Worm (Caenorhabditis elegans) whole organism, young adult: ENCODE results near the gene nuo-5.
A peak's percentile ranks its signal among the peaks of the same experiment; 100 is the strongest.

Experiments
- B0336.3 ChIP-seq: fragments of 200-800 bp; sonication (Bioruptor generic); IDR thresholded peaks from 2 replicates; pipeline ENCODE4 v1.3.6; 2022; ENCODE audit warnings: missing genetic modification characterization, missing compliant biosample characterization
- C06A6.2 ChIP-seq: fragments of 200-800 bp; sonication (Bioruptor generic); conservative IDR thresholded peaks from 2 replicates; pipeline ENCODE4 v1.3.6; 2022; ENCODE audit warnings: missing genetic modification characterization, missing compliant biosample characterization
- F49E8.2 ChIP-seq: sonication (generic microtip); optimal IDR thresholded peaks from 3 replicates; lab custom pipeline; 2017; ENCODE audit warnings: missing genetic modification characterization, mild to moderate bottlenecking, missing compliant biosample characterization, antibody characterized with exemption, moderate library complexity; ENCODE audit not compliant: insufficient read depth
- F55B11.4 ChIP-seq: sonication (generic microtip); optimal IDR thresholded peaks from 2 replicates; lab custom pipeline; 2016; ENCODE audit warnings: missing compliant biosample characterization, missing genetic modification characterization, borderline replicate concordance; ENCODE audit not compliant: insufficient read depth
- F57C9.4 ChIP-seq: sonication (generic microtip); optimal IDR thresholded peaks from 2 replicates; lab custom pipeline; 2017; ENCODE audit warnings: mild to moderate bottlenecking, missing genetic modification characterization, missing compliant biosample characterization
- K12H6.12 ChIP-seq: fragments of 200-800 bp; sonication (Bioruptor generic); optimal IDR thresholded peaks from 2 replicates; lab custom pipeline; 2018; ENCODE audit warnings: mild to moderate bottlenecking, missing genetic modification characterization, missing compliant biosample characterization
- T26A5.8 ChIP-seq: sonication (generic microtip); optimal IDR thresholded peaks from 2 replicates; lab custom pipeline; 2016; ENCODE audit warnings: missing genetic modification characterization, missing compliant biosample characterization
- akir-1 ChIP-seq: fragments of 200-800 bp; sonication (Bioruptor generic); optimal IDR thresholded peaks from 2 replicates; lab custom pipeline; 2018; ENCODE audit warnings: mild to moderate bottlenecking, missing genetic modification characterization, moderate library complexity, missing compliant biosample characterization
- ama-1 ChIP-seq, 3 experiments: fragments of 150-350 bp in 1 of 3; sonication (generic microtip) in 2 of 3; optimal IDR thresholded peaks; 2 replicates each; lab custom pipeline; 2014 to 2018; ENCODE audit warnings: missing biosample characterization in 2 of 3, missing genetic modification characterization in 2 of 3, missing genetic modification reagents in 2 of 3
- aptf-3 ChIP-seq: fragments of 200-800 bp; sonication (Bioruptor generic); IDR thresholded peaks from 2 replicates; pipeline ENCODE4 v1.3.6; 2022; ENCODE audit warnings: missing genetic modification characterization, missing compliant biosample characterization
- atf-7 ChIP-seq: sonication (generic microtip); optimal IDR thresholded peaks from 2 replicates; lab custom pipeline; 2017; ENCODE audit warnings: mild to moderate bottlenecking, missing genetic modification characterization, missing compliant biosample characterization
- attf-6 ChIP-seq: fragments of 200-800 bp; sonication (Bioruptor generic); IDR thresholded peaks from 2 replicates; pipeline ENCODE4 v1.3.6; 2022; ENCODE audit warnings: missing genetic modification reagents, missing genetic modification characterization, missing compliant biosample characterization
- bed-1 ChIP-seq: fragments of 200-800 bp; sonication (Bioruptor generic); IDR thresholded peaks from 2 replicates; pipeline ENCODE4 v1.3.6; 2022; ENCODE audit warnings: missing genetic modification reagents, missing genetic modification characterization, missing compliant biosample characterization
- bed-2 ChIP-seq: fragments of 200-800 bp; sonication (Bioruptor generic); IDR thresholded peaks from 2 replicates; pipeline ENCODE4 v1.3.6; 2022; ENCODE audit warnings: missing genetic modification reagents, missing genetic modification characterization, missing compliant biosample characterization
- ceh-100 ChIP-seq: fragments of 200-800 bp; sonication (Bioruptor generic); IDR thresholded peaks from 2 replicates; pipeline ENCODE4 v1.3.6; 2022; ENCODE audit warnings: missing genetic modification reagents, missing genetic modification characterization, missing compliant biosample characterization
- ceh-27 ChIP-seq: fragments of 200-800 bp; sonication (Bioruptor generic); optimal IDR thresholded peaks from 2 replicates; lab custom pipeline; 2018; ENCODE audit warnings: mild to moderate bottlenecking, missing genetic modification characterization, moderate library complexity, missing compliant biosample characterization
- ceh-91 ChIP-seq: fragments of 200-800 bp; sonication (Bioruptor generic); IDR thresholded peaks from 2 replicates; pipeline ENCODE4 v1.3.6; 2022; ENCODE audit warnings: missing genetic modification reagents, missing genetic modification characterization, missing compliant biosample characterization
- chd-7 ChIP-seq: sonication (generic microtip); optimal IDR thresholded peaks from 2 replicates; lab custom pipeline; 2016; ENCODE audit warnings: mild to moderate bottlenecking, missing genetic modification characterization, moderate library complexity, missing compliant biosample characterization
- egl-18 ChIP-seq: fragments of 200-800 bp; sonication (Bioruptor generic); IDR thresholded peaks from 2 replicates; pipeline ENCODE4 v1.3.6; 2022; ENCODE audit warnings: missing genetic modification reagents, missing genetic modification characterization, missing compliant biosample characterization
- egrh-3 ChIP-seq: fragments of 200-800 bp; sonication (Bioruptor generic); IDR thresholded peaks from 2 replicates; pipeline ENCODE4 v1.3.6; 2022; ENCODE audit warnings: missing genetic modification reagents, missing genetic modification characterization, missing compliant biosample characterization
- him-1 ChIP-seq: sonication (generic microtip); optimal IDR thresholded peaks from 2 replicates; lab custom pipeline; 2016; ENCODE audit warnings: missing genotype, missing genetic modification reagents, missing genetic modification characterization, missing compliant biosample characterization
- hlh-12 ChIP-seq: sonication (generic microtip); optimal IDR thresholded peaks from 2 replicates; lab custom pipeline; 2016; ENCODE audit warnings: missing genetic modification characterization, missing compliant biosample characterization
- hmg-1.2 ChIP-seq: fragments of 200-800 bp; sonication (Bioruptor generic); IDR thresholded peaks from 2 replicates; pipeline ENCODE4 v1.3.6; 2022; ENCODE audit warnings: missing genetic modification reagents, missing genetic modification characterization, missing compliant biosample characterization
- lin-40 ChIP-seq: sonication (generic microtip); optimal IDR thresholded peaks from 2 replicates; lab custom pipeline; 2016; ENCODE audit warnings: missing genetic modification characterization, mild to moderate bottlenecking, missing compliant biosample characterization, missing genotype, missing genetic modification reagents
- lin-54 ChIP-seq: fragments of 200-800 bp; sonication (Bioruptor generic); optimal IDR thresholded peaks from 2 replicates; lab custom pipeline; 2018; ENCODE audit warnings: mild to moderate bottlenecking, missing genetic modification characterization, missing compliant biosample characterization
- lir-1 ChIP-seq: fragments of 200-800 bp; sonication (Bioruptor generic); conservative IDR thresholded peaks from 2 replicates; pipeline ENCODE4 v1.3.6; 2022; ENCODE audit warnings: missing genetic modification reagents, missing genetic modification characterization, missing compliant biosample characterization
- mes-4 ChIP-seq: sonication (generic microtip); optimal IDR thresholded peaks from 2 replicates; lab custom pipeline; 2016; ENCODE audit warnings: missing genotype, missing genetic modification characterization, missing compliant biosample characterization
- nfya-1 ChIP-seq: sonication (generic microtip); optimal IDR thresholded peaks from 2 replicates; lab custom pipeline; 2017; ENCODE audit warnings: antibody characterized with exemption, missing compliant biosample characterization, missing genetic modification characterization, borderline replicate concordance; ENCODE audit not compliant: insufficient read depth
- nhr-27 ChIP-seq: fragments of 200-800 bp; sonication (Bioruptor generic); optimal IDR thresholded peaks from 2 replicates; lab custom pipeline; 2018; ENCODE audit warnings: mild to moderate bottlenecking, missing genetic modification characterization, moderate library complexity, missing compliant biosample characterization
- pbrm-1 ChIP-seq: fragments of 200-800 bp; sonication (Bioruptor generic); IDR thresholded peaks from 2 replicates; pipeline ENCODE4 v1.3.6; 2022; ENCODE audit warnings: missing genetic modification reagents, missing genetic modification characterization, missing compliant biosample characterization
- somi-1 ChIP-seq: fragments of 200-800 bp; sonication (Bioruptor generic); optimal IDR thresholded peaks from 2 replicates; lab custom pipeline; 2018; ENCODE audit warnings: mild to moderate bottlenecking, missing genetic modification characterization, missing compliant biosample characterization
- zfh-2 ChIP-seq: fragments of 200-800 bp; sonication (Bioruptor generic); conservative IDR thresholded peaks from 2 replicates; pipeline ENCODE4 v1.3.6; 2022; ENCODE audit warnings: missing genetic modification reagents, missing genetic modification characterization, missing compliant biosample characterization
- ztf-18 ChIP-seq: sonication (generic microtip); optimal IDR thresholded peaks from 2 replicates; lab custom pipeline; 2016; ENCODE audit warnings: missing genotype, mild to moderate bottlenecking, missing genetic modification characterization, missing compliant biosample characterization
- ztf-25 ChIP-seq: fragments of 200-800 bp; sonication (Bioruptor generic); IDR thresholded peaks from 2 replicates; pipeline ENCODE4 v1.3.6; 2022; ENCODE audit warnings: missing genetic modification reagents, missing genetic modification characterization, missing compliant biosample characterization
- ztf-3 ChIP-seq: fragments of 200-800 bp; sonication (Bioruptor generic); optimal IDR thresholded peaks from 2 replicates; lab custom pipeline; 2018; ENCODE audit warnings: mild to moderate bottlenecking, missing genetic modification characterization, missing compliant biosample characterization
- ztf-6 ChIP-seq: fragments of 200-800 bp; sonication (Bioruptor generic); IDR thresholded peaks from 2 replicates; pipeline ENCODE4 v1.3.6; 2022; ENCODE audit warnings: missing genetic modification reagents, missing genetic modification characterization, missing compliant biosample characterization

The nuo-5 gene

ce11 chrV:2664525-2665053 lies 34.2 kb upstream of the nuo-5 start, which contains the start of gene ndx-2 (continued):
- TF ChIP-seq him-1 (tag; lab: Kevin White, UChicago): peak; percentile 47
- TF ChIP-seq lin-40 (tag; lab: Kevin White, UChicago): no peak
- TF ChIP-seq akir-1: no peak
- TF ChIP-seq somi-1: peak; percentile 1
- TF ChIP-seq ceh-91: 0 out of 2 replicates have a peak, but pooled peaks have one; percentile 13
- peak; percentile 61 for TF ChIP-seq hmg-1.2 (GFP tag; lab: Robert Waterston, UW)
- no peak for TF ChIP-seq F57C9.4 (tag; lab: Kevin White, UChicago)
- no peak for TF ChIP-seq mes-4 (tag; lab: Kevin White, UChicago)
- TF ChIP-seq ztf-3: no peak
- no peak for TF ChIP-seq nfya-1 (tag; lab: Kevin White, UChicago)
- peak; percentile 55; the same call in 1 of the 2 replicates for TF ChIP-seq B0336.3 (GFP tag; lab: Robert Waterston, UW)
- TF ChIP-seq ama-1 (optimal IDR thresholded peaks at IDR 0.05; lab: Kevin White, UChicago): no peak
- peak in 1 of 2 experiments; percentile 83 for TF ChIP-seq ama-1 (GFP tag; optimal IDR thresholded peaks at IDR 0.05; lab: Kevin White, UChicago)
- TF ChIP-seq hlh-12 (tag; lab: Kevin White, UChicago): no peak
- TF ChIP-seq pbrm-1 (GFP tag; lab: Robert Waterston, UW): 0 out of 2 replicates have a peak, but pooled peaks have one; percentile 20
- TF ChIP-seq ztf-18 (tag; lab: Kevin White, UChicago): peak; percentile 73
- TF ChIP-seq C06A6.2 (GFP tag; lab: Robert Waterston, UW): no peak
- no peak for TF ChIP-seq chd-7 (tag; lab: Kevin White, UChicago)
- no peak for TF ChIP-seq F55B11.4 (tag; lab: Kevin White, UChicago)
- peak; percentile 24; the same call in 1 of the 2 replicates for TF ChIP-seq egrh-3 (GFP tag; lab: Robert Waterston, UW)
- no peak; the same call in 1 of the 2 replicates for TF ChIP-seq zfh-2 (GFP tag; lab: Robert Waterston, UW)
- peak; percentile 60; the same call in 1 of the 2 replicates for TF ChIP-seq attf-6 (GFP tag; lab: Robert Waterston, UW)
- peak; percentile 3 for TF ChIP-seq T26A5.8 (tag; lab: Kevin White, UChicago)
- TF ChIP-seq bed-2 (GFP tag; lab: Robert Waterston, UW): no peak
- TF ChIP-seq ceh-27 (GFP tag; lab: Kevin White, UChicago): peak; percentile 8
- peak; percentile 58 for TF ChIP-seq lin-54 (GFP tag; lab: Kevin White, UChicago)
- peak; percentile 67; the same call in 1 of the 2 replicates for TF ChIP-seq aptf-3 (GFP tag; lab: Robert Waterston, UW)
- no peak for TF ChIP-seq bed-1 (GFP tag; lab: Robert Waterston, UW)
- TF ChIP-seq ztf-6 (GFP tag; lab: Robert Waterston, UW): no peak
- 0 out of 2 replicates have a peak, but pooled peaks have one; percentile 28 for TF ChIP-seq ceh-100
- TF ChIP-seq K12H6.12 (tag; lab: Kevin White, UChicago): no peak
- TF ChIP-seq nhr-27 (tag; lab: Kevin White, UChicago): no peak
- TF ChIP-seq ztf-25 (GFP tag; lab: Robert Waterston, UW): no peak

- TF ChIP-seq attf-6 (GFP tag; lab: Robert Waterston, UW) (no peak), egl-18 (GFP tag; lab: Robert Waterston, UW) (no peak), lir-1 (no peak), F49E8.2 (tag; lab: Kevin White, UChicago) (no peak), atf-7 (no peak)
- TF ChIP-seq, all 124 proteins: peak for 0
Measured at ce11 chrV:2666600-2666999, 32.2 kb upstream of the nuo-5 start, which contains the start of gene W02G9.4. TSS of gene W02G9.4 (plus strand) at chrV:2666900.
